Fruit fly (Drosophila melanogaster): ENCODE results near the gene FoxP.

FoxP gene

dm6 chr3R:9683064-9683682, 47.5 kb downstream of the FoxP start:
- no peak for TF ChIP-seq jumu (GFP tag; optimal IDR thresholded peaks at IDR 0.05)
- TF ChIP-seq crol (GFP tag; IDR thresholded peaks at IDR 0.05): no peak
- peak; percentile 56 for TF ChIP-seq CG15479 (GFP tag; optimal IDR thresholded peaks at IDR 0.05)

dm6 chr3R:9679746-9680145, 50.9 kb downstream of the FoxP start, which contains the start of gene nmdyn-D7:
TSS of gene nmdyn-D7 (plus strand) at chr3R:9679939.
- no peak for TF ChIP-seq Awh (GFP tag; IDR thresholded peaks at IDR 0.05)
- peak; percentile 44 for TF ChIP-seq pzg (GFP tag; optimal IDR thresholded peaks at IDR 0.05)
- TF ChIP-seq Myb (GFP tag; optimal IDR thresholded peaks at IDR 0.05): peak; percentile 24
- peak; percentile 26; the same call in 1 of the 3 replicates for TF ChIP-seq row (GFP tag; IDR thresholded peaks at IDR 0.05)
- peak; percentile 37 for TF ChIP-seq sens (GFP tag)
- peak; percentile 2 for TF ChIP-seq BEAF-32 (GFP tag; optimal IDR thresholded peaks at IDR 0.05)
- TF ChIP-seq dysf (GFP tag; IDR thresholded peaks at IDR 0.05): no peak
- TF ChIP-seq CG17385 (GFP tag; optimal IDR thresholded peaks at IDR 0.05): peak; percentile 99
- peak; percentile 24; the same call in 1 of the 2 replicates for TF ChIP-seq CG13287 (GFP tag; IDR thresholded peaks at IDR 0.05; ENCODE audit: partially characterized antibody)
- TF ChIP-seq Side (GFP tag; optimal IDR thresholded peaks at IDR 0.05): no peak
- TF ChIP-seq CG10267 (tag; optimal IDR thresholded peaks at IDR 0.05): peak; percentile 22
- TF ChIP-seq knrl (GFP tag; IDR thresholded peaks at IDR 0.05; ENCODE audit: partially characterized antibody): 0 out of 3 replicates have a peak, but pooled peaks have one; percentile 8
- TF ChIP-seq MESR4 (GFP tag; optimal IDR thresholded peaks at IDR 0.05): peak; percentile 44
- peak; percentile 11 for TF ChIP-seq CG15514 (GFP tag; optimal IDR thresholded peaks at IDR 0.05)
- no peak for TF ChIP-seq CG3281 (GFP tag; optimal IDR thresholded peaks at IDR 0.05)
- no peak for TF ChIP-seq CG3838 (GFP tag; optimal IDR thresholded peaks at IDR 0.05)
- 0 out of 2 replicates have a peak, but pooled peaks have one; percentile 28 for TF ChIP-seq sim (GFP tag; IDR thresholded peaks at IDR 0.05)
- no peak for TF ChIP-seq CG3065 (GFP tag; optimal IDR thresholded peaks at IDR 0.05)
- TF ChIP-seq YL-1 (GFP tag; optimal IDR thresholded peaks at IDR 0.05): peak; percentile 50
- TF ChIP-seq NK7.1 (GFP tag; optimal IDR thresholded peaks at IDR 0.05): no peak
- peak; percentile 89 for TF ChIP-seq CG9215 (GFP tag; IDR thresholded peaks at IDR 0.05)
- peak; percentile 71; the same call in 1 of the 2 replicates for TF ChIP-seq MBD-R2 (GFP tag; IDR thresholded peaks at IDR 0.05)
- peak; percentile 37; the same call in 1 of the 2 replicates for TF ChIP-seq Bgb (GFP tag; IDR thresholded peaks at IDR 0.05; ENCODE audit: partially characterized antibody)
- peak; percentile 24 for TF ChIP-seq HmgZ (tag; optimal IDR thresholded peaks at IDR 0.05)
- TF ChIP-seq Rfx (GFP tag; IDR thresholded peaks at IDR 0.05): peak; percentile 70
- TF ChIP-seq fd3F (GFP tag; optimal IDR thresholded peaks at IDR 0.05): peak; percentile 13
- TF ChIP-seq tx (GFP tag; optimal IDR thresholded peaks at IDR 0.05): no peak
- TF ChIP-seq Doc2 (GFP tag; IDR thresholded peaks at IDR 0.05): no peak
- no peak for TF ChIP-seq yki (optimal IDR thresholded peaks at IDR 0.05)
- TF ChIP-seq Elba2 (GFP tag; optimal IDR thresholded peaks at IDR 0.05): peak; percentile 18
- TF ChIP-seq bbx (GFP tag; IDR thresholded peaks at IDR 0.05; ENCODE audit: partially characterized antibody): peak; percentile 54
- peak; percentile 87 for TF ChIP-seq grau (tag; optimal IDR thresholded peaks at IDR 0.05)
- TF ChIP-seq stwl (tag; optimal IDR thresholded peaks at IDR 0.05): peak; percentile 59
- TF ChIP-seq az2 (GFP tag; optimal IDR thresholded peaks at IDR 0.05): no peak
- peak; percentile 26 for TF ChIP-seq CG1603 (tag; optimal IDR thresholded peaks at IDR 0.05)
- TF ChIP-seq CG9727 (GFP tag; optimal IDR thresholded peaks at IDR 0.05): no peak
- TF ChIP-seq CG1602 (GFP tag; optimal IDR thresholded peaks at IDR 0.05): no peak
- peak; percentile 97 for TF ChIP-seq E2f2 (GFP tag; IDR thresholded peaks at IDR 0.05)
- peak; percentile 9 for TF ChIP-seq Ets97D (GFP tag; optimal IDR thresholded peaks at IDR 0.05)
- no peak for TF ChIP-seq CG32532 (GFP tag; IDR thresholded peaks at IDR 0.05)
- peak; percentile 1 for TF ChIP-seq CG2712 (tag; optimal IDR thresholded peaks at IDR 0.05)
- TF ChIP-seq CG14710 (tag; optimal IDR thresholded peaks at IDR 0.05): peak; percentile 38
- no peak for TF ChIP-seq CG32767 (GFP tag; IDR thresholded peaks at IDR 0.05)
- TF ChIP-seq hb (GFP tag; IDR thresholded peaks at IDR 0.05; ENCODE audit: partially characterized antibody): 0 out of 3 replicates have a peak, but pooled peaks have one; percentile 45
- TF ChIP-seq vvl (GFP tag; IDR thresholded peaks at IDR 0.05): peak; percentile 30; the same call in 1 of the 2 replicates
